Worm (Caenorhabditis elegans) whole organism, mixed stage, embryonic: ENCODE measurements around the gene C28D4.8.

Source experiments
- blmp-1 ChIP-seq: fragments of 150-350 bp; optimal IDR thresholded peaks from 2 replicates; lab custom pipeline; 2014; ENCODE audit warnings: missing biosample characterization, missing genetic modification characterization
- ces-1 ChIP-seq: fragments of 150-350 bp; optimal IDR thresholded peaks from 2 replicates; lab custom pipeline; 2014; ENCODE audit warnings: missing biosample characterization, missing genetic modification reagents, missing genetic modification characterization
- flh-1 ChIP-seq: fragments of 200-800 bp; sonication (Bioruptor generic); optimal IDR thresholded peaks from 2 replicates; lab custom pipeline; 2018; ENCODE audit warnings: mild to moderate bottlenecking, missing genetic modification characterization, moderate library complexity, missing compliant biosample characterization
- lin-32 ChIP-seq: fragments of 200-800 bp; sonication (Bioruptor generic); optimal IDR thresholded peaks from 2 replicates; lab custom pipeline; 2018; ENCODE audit warnings: mild to moderate bottlenecking, missing genetic modification characterization, missing compliant biosample characterization
- lsy-2 ChIP-seq: fragments of 150-350 bp; optimal IDR thresholded peaks from 2 replicates; lab custom pipeline; 2014; ENCODE audit warnings: missing biosample characterization, missing genetic modification characterization
- nhr-237 ChIP-seq: fragments of 150-350 bp; optimal IDR thresholded peaks from 2 replicates; lab custom pipeline; 2014; ENCODE audit warnings: missing biosample characterization, missing genetic modification characterization
- nhr-28 ChIP-seq: fragments of 150-350 bp; optimal IDR thresholded peaks from 2 replicates; lab custom pipeline; 2014; ENCODE audit warnings: missing biosample characterization, missing genetic modification characterization
- nhr-76 ChIP-seq: sonication (generic microtip); optimal IDR thresholded peaks from 2 replicates; lab custom pipeline; 2017; ENCODE audit warnings: missing biosample characterization, missing genetic modification characterization
- pha-4 ChIP-seq: fragments of 150-350 bp; optimal IDR thresholded peaks from 2 replicates; lab custom pipeline; 2018; ENCODE audit warnings: missing biosample characterization, missing genetic modification reagents, missing genetic modification characterization
- snpc-4 ChIP-seq: fragments of 150-350 bp; optimal IDR thresholded peaks from 2 replicates; lab custom pipeline; 2014; ENCODE audit warnings: missing biosample characterization, missing genetic modification characterization
- tbx-8 ChIP-seq: fragments of 200-800 bp; sonication (Bioruptor generic); optimal IDR thresholded peaks from 2 replicates; lab custom pipeline; 2018; ENCODE audit warnings: mild to moderate bottlenecking, missing genetic modification characterization, moderate library complexity, missing compliant biosample characterization
- unc-62 ChIP-seq: fragments of 150-350 bp; optimal IDR thresholded peaks from 2 replicates; lab custom pipeline; 2014; ENCODE audit warnings: missing biosample characterization, missing genetic modification reagents, missing genetic modification characterization
- zip-8 ChIP-seq: fragments of 150-350 bp; optimal IDR thresholded peaks from 2 replicates; lab custom pipeline; 2014; ENCODE audit warnings: missing biosample characterization, missing genetic modification characterization
- ztf-11 ChIP-seq: fragments of 150-350 bp; optimal IDR thresholded peaks from 2 replicates; lab custom pipeline; 2014; ENCODE audit warnings: missing biosample characterization, missing genetic modification characterization

- TF ChIP-seq tbx-8 (GFP tag; lab: Kevin White, UChicago) (no peak), flh-1 (no peak), zip-8 (tag; lab: Kevin White, UChicago) (no peak), pha-4 (tag; lab: Kevin White, UChicago) (no peak), lin-32 (no peak), ces-1 (GFP tag; lab: Kevin White, UChicago) (no peak), unc-62 (GFP tag; lab: Kevin White, UChicago) (no peak), blmp-1 (tag; lab: Kevin White, UChicago) (no peak), ztf-11 (tag; lab: Kevin White, UChicago) (no peak), snpc-4 (no peak), nhr-76 (tag; lab: Kevin White, UChicago) (no peak), lsy-2 (tag; lab: Kevin White, UChicago) (no peak), nhr-237 (tag; lab: Kevin White, UChicago) (no peak), nhr-28 (tag; lab: Kevin White, UChicago) (no peak)
Observed at ce11 chrIV:9697869-9698268, 50.4 kb downstream of the C28D4.8 start.
